Fruit fly (Drosophila melanogaster) whole organism, prepupa: ENCODE data around the gene Shaw.

ENCODE experiments used
- Blimp-1 ChIP-seq: fragments of 200-800 bp; sonication (Bioruptor generic); optimal IDR thresholded peaks from 3 replicates; lab custom pipeline; 2017; ENCODE audit warnings: missing biosample characterization, missing genetic modification characterization, mild to moderate bottlenecking, moderate library complexity, missing genetic modification reagents
- CG10631 ChIP-seq: fragments of 200-800 bp; sonication (Bioruptor generic); optimal IDR thresholded peaks from 2 replicates; lab custom pipeline; 2016; ENCODE audit warnings: missing biosample characterization, missing genetic modification characterization
- CG10669 ChIP-seq: fragments of 200-800 bp; sonication (Bioruptor generic); optimal IDR thresholded peaks from 3 replicates; lab custom pipeline; 2018; ENCODE audit warnings: missing biosample characterization, mild to moderate bottlenecking, missing genetic modification characterization, moderate library complexity
- CG11294 ChIP-seq: fragments of 200-800 bp; sonication (Bioruptor generic); IDR thresholded peaks from 2 replicates; pipeline ENCODE4 v1.3.6; 2022; ENCODE audit warnings: missing biosample characterization, missing genetic modification characterization
- CG11762 ChIP-seq: fragments of 200-800 bp; sonication (Bioruptor generic); optimal IDR thresholded peaks from 3 replicates; lab custom pipeline; 2016; ENCODE audit warnings: missing biosample characterization, missing genetic modification characterization; ENCODE audit not compliant: insufficient read depth
- CG15336 ChIP-seq: fragments of 200-800 bp; sonication (Bioruptor generic); IDR thresholded peaks from 2 replicates; pipeline ENCODE4 v1.3.6; 2022; ENCODE audit warnings: missing biosample characterization, missing genetic modification characterization
- CG3032 ChIP-seq: fragments of 200-800 bp; optimal IDR thresholded peaks from 2 replicates; lab custom pipeline; 2019; ENCODE audit warnings: missing biosample characterization, mild to moderate bottlenecking, missing genetic modification characterization, moderate library complexity
- CG31627 ChIP-seq: fragments of 200-800 bp; sonication (Bioruptor generic); optimal IDR thresholded peaks from 3 replicates; lab custom pipeline; 2016; ENCODE audit warnings: missing biosample characterization, missing genetic modification characterization
- CG32006 ChIP-seq: fragments of 200-800 bp; sonication (Bioruptor generic); optimal IDR thresholded peaks from 3 replicates; lab custom pipeline; 2017; ENCODE audit warnings: missing biosample characterization, mild to moderate bottlenecking, missing genetic modification characterization
- CG34406 ChIP-seq: fragments of 200-800 bp; sonication (Bioruptor generic); optimal IDR thresholded peaks from 3 replicates; lab custom pipeline; 2016; ENCODE audit warnings: missing biosample characterization, missing genetic modification characterization
- CG4318 ChIP-seq: fragments of 200-800 bp; sonication (Bioruptor generic); optimal IDR thresholded peaks from 3 replicates; lab custom pipeline; 2017; ENCODE audit warnings: missing biosample characterization, mild to moderate bottlenecking, missing genetic modification characterization
- CG6163 ChIP-seq: fragments of 200-800 bp; sonication (Bioruptor generic); IDR thresholded peaks from 3 replicates; pipeline ENCODE4 v1.3.6; 2022; ENCODE audit warnings: missing biosample characterization, missing genetic modification characterization
- CG6276 ChIP-seq: fragments of 200-800 bp; sonication (Bioruptor generic); optimal IDR thresholded peaks from 2 replicates; lab custom pipeline; 2017; ENCODE audit warnings: missing biosample characterization, mild to moderate bottlenecking, missing genetic modification characterization
- CG6792 ChIP-seq: fragments of 200-800 bp; sonication (Bioruptor generic); optimal IDR thresholded peaks from 3 replicates; lab custom pipeline; 2016; ENCODE audit warnings: missing biosample characterization, missing genetic modification characterization
- CG6808 ChIP-seq: fragments of 200-800 bp; sonication (Bioruptor generic); optimal IDR thresholded peaks from 3 replicates; lab custom pipeline; 2017; ENCODE audit warnings: missing biosample characterization, missing genetic modification characterization, mild to moderate bottlenecking, moderate library complexity, missing genetic modification reagents
- CG6854 ChIP-seq: fragments of 200-800 bp; sonication (Bioruptor generic); optimal IDR thresholded peaks from 2 replicates; lab custom pipeline; 2017; ENCODE audit warnings: missing biosample characterization, mild to moderate bottlenecking, missing genetic modification characterization
- CG7368 ChIP-seq: fragments of 200-800 bp; sonication (Bioruptor generic); optimal IDR thresholded peaks from 3 replicates; lab custom pipeline; 2016; ENCODE audit warnings: missing biosample characterization, missing genetic modification characterization
- CG8319 ChIP-seq: fragments of 200-800 bp; sonication (Bioruptor generic); optimal IDR thresholded peaks from 3 replicates; lab custom pipeline; 2016; ENCODE audit warnings: missing biosample characterization, missing genetic modification characterization
- CG8632 ChIP-seq: fragments of 200-800 bp; sonication (Bioruptor generic); optimal IDR thresholded peaks from 3 replicates; lab custom pipeline; 2016; ENCODE audit warnings: missing biosample characterization, missing genetic modification characterization
- CG9139 ChIP-seq: fragments of 200-800 bp; sonication (Bioruptor generic); optimal IDR thresholded peaks from 3 replicates; lab custom pipeline; 2017; ENCODE audit warnings: missing biosample characterization, mild to moderate bottlenecking, missing genetic modification characterization
- Eip93F ChIP-seq: fragments of 200-800 bp; sonication (Bioruptor generic); optimal IDR thresholded peaks from 2 replicates; lab custom pipeline; 2016; ENCODE audit warnings: missing biosample characterization, mild to moderate bottlenecking, missing genetic modification characterization
- Ets96B ChIP-seq: fragments of 200-800 bp; optimal IDR thresholded peaks from 2 replicates; lab custom pipeline; 2019; ENCODE audit warnings: missing biosample characterization, mild to moderate bottlenecking, missing genetic modification characterization, moderate library complexity
- Gug ChIP-seq: fragments of 200-800 bp; sonication (Bioruptor generic); IDR thresholded peaks from 2 replicates; pipeline ENCODE4 v1.3.6; 2022; ENCODE audit warnings: missing biosample characterization, missing genetic modification characterization
- Hr38 ChIP-seq: sonication (Bioruptor generic); optimal IDR thresholded peaks from 2 replicates; lab custom pipeline; 2016; ENCODE audit warnings: missing biosample characterization, missing genetic modification characterization
- Hr39 ChIP-seq: fragments of 200-800 bp; sonication (Bioruptor generic); optimal IDR thresholded peaks from 2 replicates; lab custom pipeline; 2016; ENCODE audit warnings: missing biosample characterization, missing genetic modification characterization
- Lpt ChIP-seq: fragments of 200-800 bp; sonication (Bioruptor generic); optimal IDR thresholded peaks from 3 replicates; lab custom pipeline; 2016; ENCODE audit warnings: missing biosample characterization, missing genetic modification characterization
- Met ChIP-seq: fragments of 200-800 bp; sonication (Bioruptor generic); optimal IDR thresholded peaks from 3 replicates; lab custom pipeline; 2016; ENCODE audit warnings: missing biosample characterization, missing genetic modification characterization
- OdsH ChIP-seq: fragments of 200-800 bp; sonication (Bioruptor generic); optimal IDR thresholded peaks from 3 replicates; lab custom pipeline; 2016; ENCODE audit warnings: missing biosample characterization, missing genetic modification characterization
- Smox ChIP-seq: fragments of 200-800 bp; sonication (Bioruptor generic); optimal IDR thresholded peaks from 3 replicates; lab custom pipeline; 2016; ENCODE audit warnings: missing biosample characterization, missing genetic modification characterization
- Sox102F ChIP-seq: fragments of 200-800 bp; sonication (Bioruptor generic); optimal IDR thresholded peaks from 2 replicates; lab custom pipeline; 2016; ENCODE audit warnings: missing biosample characterization, mild to moderate bottlenecking, missing genetic modification characterization
- Sox14 ChIP-seq: fragments of 200-800 bp; sonication (Bioruptor generic); optimal IDR thresholded peaks from 3 replicates; lab custom pipeline; 2016; ENCODE audit warnings: missing biosample characterization, missing genetic modification characterization
- Sox15 ChIP-seq: fragments of 200-800 bp; sonication (Bioruptor generic); optimal IDR thresholded peaks from 3 replicates; lab custom pipeline; 2016; ENCODE audit warnings: missing biosample characterization, missing genetic modification characterization
- achi ChIP-seq: fragments of 200-800 bp; sonication (Bioruptor generic); optimal IDR thresholded peaks from 3 replicates; lab custom pipeline; 2016; ENCODE audit warnings: missing biosample characterization, missing genetic modification characterization
- acj6 ChIP-seq: fragments of 200-800 bp; sonication (Bioruptor generic); optimal IDR thresholded peaks from 3 replicates; lab custom pipeline; 2016; ENCODE audit warnings: missing biosample characterization, missing genetic modification characterization
- cyc ChIP-seq: fragments of 200-800 bp; sonication (Bioruptor generic); optimal IDR thresholded peaks from 3 replicates; lab custom pipeline; 2016; ENCODE audit warnings: missing biosample characterization, missing genetic modification characterization
- dac ChIP-seq: fragments of 200-800 bp; sonication (Bioruptor generic); optimal IDR thresholded peaks from 2 replicates; lab custom pipeline; 2017; ENCODE audit warnings: missing biosample characterization, mild to moderate bottlenecking, missing genetic modification characterization
- dsx ChIP-seq: fragments of 200-800 bp; optimal IDR thresholded peaks from 3 replicates; lab custom pipeline; 2019; ENCODE audit warnings: missing biosample characterization, mild to moderate bottlenecking, missing genetic modification characterization, moderate library complexity; ENCODE audit not compliant: poor library complexity, severe bottlenecking
- eg ChIP-seq: fragments of 200-800 bp; sonication (Bioruptor generic); IDR thresholded peaks from 3 replicates; pipeline ENCODE4 v1.3.6; 2022; ENCODE audit warnings: missing biosample characterization, missing genetic modification characterization
- esn ChIP-seq: fragments of 200-800 bp; sonication (Bioruptor generic); optimal IDR thresholded peaks from 2 replicates; lab custom pipeline; 2016; ENCODE audit warnings: missing biosample characterization, mild to moderate bottlenecking, missing genetic modification characterization, moderate library complexity
- fd59A ChIP-seq: fragments of 200-800 bp; sonication (Bioruptor generic); optimal IDR thresholded peaks from 2 replicates; lab custom pipeline; 2017; ENCODE audit warnings: missing biosample characterization, mild to moderate bottlenecking, missing genetic modification characterization, missing genetic modification reagents
- fd85E ChIP-seq: fragments of 200-800 bp; sonication (Bioruptor generic); optimal IDR thresholded peaks from 3 replicates; lab custom pipeline; 2016; ENCODE audit warnings: missing biosample characterization, missing genetic modification characterization
- fkh ChIP-seq: fragments of 200-800 bp; sonication (Bioruptor generic); optimal IDR thresholded peaks from 3 replicates; lab custom pipeline; 2017; ENCODE audit warnings: missing biosample characterization, mild to moderate bottlenecking, missing genetic modification characterization, moderate library complexity
- lz ChIP-seq: fragments of 200-800 bp; sonication (Bioruptor generic); optimal IDR thresholded peaks from 3 replicates; lab custom pipeline; 2016; ENCODE audit warnings: missing biosample characterization, missing genetic modification characterization
- net ChIP-seq: fragments of 200-800 bp; sonication (Bioruptor generic); optimal IDR thresholded peaks from 3 replicates; lab custom pipeline; 2016; ENCODE audit warnings: missing biosample characterization, missing genetic modification characterization
- salr ChIP-seq, 2 experiments: fragments of 200-800 bp; sonication (Bioruptor generic); optimal IDR thresholded peaks; 3 replicates each; lab custom pipeline; 2016 to 2018; ENCODE audit warnings: missing biosample characterization in 2 of 2, missing genetic modification characterization in 2 of 2, mild to moderate bottlenecking in 1 of 2
- spab ChIP-seq: fragments of 200-800 bp; sonication (Bioruptor generic); optimal IDR thresholded peaks from 2 replicates; lab custom pipeline; 2017; ENCODE audit warnings: missing biosample characterization, mild to moderate bottlenecking, missing genetic modification characterization, missing genetic modification reagents
- svp ChIP-seq: fragments of 200-800 bp; sonication (Bioruptor generic); peaks from one replicate; lab custom pipeline; 2016; ENCODE audit warnings: missing biosample characterization, missing genetic modification characterization

Shaw gene

dm6 chr2L:3775767-3776351, 57.9 kb downstream of the Shaw start (continued):
- TF ChIP-seq fd59A (GFP tag; lab: Kevin White, UChicago): peak; percentile 50
- peak; percentile 77 for TF ChIP-seq svp
- TF ChIP-seq Smox: no peak
- TF ChIP-seq Sox15 (GFP tag; lab: Kevin White, UChicago): peak; percentile 1
- no peak for TF ChIP-seq eg (GFP tag; lab: Robert Waterston, UW)
- no peak for TF ChIP-seq Eip93F (GFP tag; lab: Kevin White, UChicago)
- TF ChIP-seq Blimp-1: no peak
- TF ChIP-seq salr (GFP tag; optimal IDR thresholded peaks at IDR 0.05; lab: Kevin White, UChicago): no peak

DNA sequence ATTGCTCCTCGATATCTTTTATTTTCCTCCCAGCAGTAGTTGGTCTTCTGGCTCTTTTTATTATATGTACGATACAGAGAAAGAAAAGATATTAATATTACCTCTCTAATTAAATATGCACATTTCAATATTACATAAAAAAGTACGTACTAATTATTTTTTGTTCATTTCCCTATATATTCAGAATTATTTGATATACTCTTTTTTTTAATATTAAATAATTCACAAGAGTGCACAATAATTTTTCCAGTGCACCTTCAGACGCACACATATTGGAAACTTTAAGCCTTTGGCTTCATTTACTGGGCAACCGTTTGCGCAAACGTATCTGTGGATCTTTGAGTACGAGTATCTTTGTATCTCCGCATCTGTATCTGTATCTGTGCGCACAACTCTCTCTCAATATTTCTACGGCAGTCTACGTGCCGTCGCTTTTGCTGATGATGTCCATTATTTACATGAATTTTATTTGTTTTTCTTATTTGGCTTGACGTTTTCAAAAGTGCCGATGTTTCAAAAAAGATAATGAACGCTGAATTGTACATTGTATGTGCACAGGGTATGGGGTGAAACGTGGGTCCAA, 58.7 kb downstream of the Shaw start:
- TF ChIP-seq fkh (GFP tag; lab: Kevin White, UChicago) (peak; percentile 83), Met (GFP tag; lab: Kevin White, UChicago) (peak; percentile 71), CG6163 (GFP tag; lab: Robert Waterston, UW) (peak; percentile 89), cyc (GFP tag; lab: Kevin White, UChicago) (peak; percentile 74), Lpt (GFP tag; lab: Kevin White, UChicago) (peak; percentile 84), CG6808 (peak; percentile 90), CG11762 (GFP tag; lab: Kevin White, UChicago) (peak; percentile 82), Sox15 (GFP tag; lab: Kevin White, UChicago) (peak; percentile 48), CG34406 (peak; percentile 89), Ets96B (tag; lab: Kevin White, UChicago) (peak; percentile 94), net (peak; percentile 78), CG31627 (GFP tag; lab: Kevin White, UChicago) (peak; percentile 45), CG6792 (peak; percentile 87), fd85E (GFP tag; lab: Kevin White, UChicago) (no peak), CG7368 (GFP tag; lab: Kevin White, UChicago) (peak; percentile 47), CG9139 (GFP tag; lab: Kevin White, UChicago) (peak; percentile 88), CG10631 (GFP tag; lab: Kevin White, UChicago) (peak; percentile 89), CG3032 (tag; lab: Kevin White, UChicago) (peak; percentile 95), CG6854 (GFP tag; lab: Kevin White, UChicago) (peak; percentile 69), Gug (GFP tag; lab: Robert Waterston, UW) (peak; percentile 89), CG8632 (peak; percentile 90), svp (peak; percentile 88), CG4318 (GFP tag; lab: Kevin White, UChicago) (peak; percentile 71), Eip93F (GFP tag; lab: Kevin White, UChicago) (peak; percentile 42), eg (GFP tag; lab: Robert Waterston, UW) (peak; percentile 91), fd59A (GFP tag; lab: Kevin White, UChicago) (peak; percentile 75), dsx (GFP tag; lab: Kevin White, UChicago) (peak; percentile 94), acj6 (GFP tag; lab: Kevin White, UChicago) (peak; percentile 88), spab (peak; percentile 83), Blimp-1 (peak; percentile 70), CG6276 (peak; percentile 81), Hr39 (GFP tag; lab: Kevin White, UChicago) (peak; percentile 13), OdsH (GFP tag; lab: Kevin White, UChicago) (peak; percentile 84), CG15336 (GFP tag; lab: Robert Waterston, UW) (peak; percentile 94), CG11294 (GFP tag; lab: Robert Waterston, UW) (peak; percentile 78), lz (GFP tag; lab: Kevin White, UChicago) (peak; percentile 67), achi (GFP tag; lab: Kevin White, UChicago) (peak; percentile 89), CG32006 (GFP tag; lab: Kevin White, UChicago) (peak; percentile 91), CG8319 (GFP tag; lab: Kevin White, UChicago) (peak; percentile 57), Hr38 (GFP tag; lab: Kevin White, UChicago) (no peak), dac (GFP tag; lab: Kevin White, UChicago) (peak; percentile 69), Sox14 (GFP tag; lab: Kevin White, UChicago) (peak; percentile 53), salr (GFP tag; optimal IDR thresholded peaks at IDR 0.05; lab: Kevin White, UChicago) (peak; percentile 41 to 84), esn (peak; percentile 89), Sox102F (peak; percentile 76), CG10669 (peak; percentile 83), Smox (peak; percentile 81)
